Worm (Caenorhabditis elegans): Measurements from ENCODE around the gene K04C1.3.

K04C1.3 gene

DNA sequence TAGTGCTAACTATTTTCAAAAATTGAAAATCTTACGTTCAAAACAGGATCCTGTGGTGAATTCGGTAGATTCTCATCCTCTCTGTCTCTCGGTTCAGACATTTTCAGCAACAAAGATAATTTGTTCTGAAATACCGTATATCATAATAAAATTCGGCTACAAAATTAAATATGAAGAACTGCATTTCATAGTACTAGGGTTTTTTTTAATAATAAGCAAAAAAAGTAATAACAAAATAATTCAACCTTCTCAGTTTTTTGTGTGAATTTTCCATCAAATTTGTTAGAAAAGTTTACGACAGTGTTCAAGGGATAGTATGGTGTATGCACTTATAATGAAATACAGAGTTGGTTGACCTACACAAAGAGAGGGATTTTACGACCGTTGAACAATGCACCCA, 20.0 kb downstream of the K04C1.3 start, which contains the start of gene K06G5.3:
TSS of gene K06G5.3 (minus strand) at position 101 of the 400 bp plus-strand sequence.
- TF ChIP-seq nhr-11 (tag; optimal IDR thresholded peaks at IDR 0.05) (no peak), lin-15B (tag; optimal IDR thresholded peaks at IDR 0.05) (no peak), nhr-77 (tag; optimal IDR thresholded peaks at IDR 0.05) (no peak), ceh-82 (tag; optimal IDR thresholded peaks at IDR 0.05) (no peak), daf-12 (tag; optimal IDR thresholded peaks at IDR 0.05) (no peak), nhr-67 (tag; optimal IDR thresholded peaks at IDR 0.05) (no peak), nhr-43 (tag; optimal IDR thresholded peaks at IDR 0.05; ENCODE audit: poor library complexity, severe bottlenecking) (no peak), eor-1 (tag; optimal IDR thresholded peaks at IDR 0.05) (no peak), ztf-11 (tag; optimal IDR thresholded peaks at IDR 0.05) (no peak), lsy-12 (tag; optimal IDR thresholded peaks at IDR 0.05) (no peak), aly-2 (tag; optimal IDR thresholded peaks at IDR 0.05) (no peak)

DNA sequence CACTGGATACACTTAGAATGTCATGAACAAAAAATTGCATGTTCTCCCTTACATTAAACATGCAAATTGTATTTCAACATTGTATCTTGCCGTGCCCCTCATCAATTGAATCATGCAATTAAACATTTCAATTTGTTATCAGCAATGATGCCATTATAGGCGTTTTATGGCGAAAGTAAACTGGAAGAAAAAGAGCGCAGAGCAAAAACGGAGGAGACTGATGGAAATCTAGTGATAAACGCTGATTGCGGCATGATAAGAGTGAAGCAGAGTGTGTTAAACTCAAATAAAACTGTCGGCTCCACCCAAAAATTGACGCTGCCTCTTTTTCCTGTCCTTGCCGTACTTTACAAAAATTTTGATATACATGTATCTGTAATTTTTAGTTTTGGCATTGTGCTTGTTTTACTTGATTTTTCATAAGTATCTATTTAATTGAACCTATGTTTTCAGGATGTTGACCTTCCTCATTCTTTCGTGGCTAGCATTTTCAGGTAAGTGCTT, 28.6 kb downstream of the K04C1.3 start, which contains the start of gene K06G5.1:
TSS of gene K06G5.1 (plus strand) at position 454 of the 504 bp plus-strand sequence.
- TF ChIP-seq lin-15B (tag; optimal IDR thresholded peaks at IDR 0.05) (no peak), jun-1 (tag; optimal IDR thresholded peaks at IDR 0.05) (peak; percentile 72), nhr-237 (tag; optimal IDR thresholded peaks at IDR 0.05) (no peak), elt-1 (tag; optimal IDR thresholded peaks at IDR 0.05) (no peak), ceh-16 (tag; optimal IDR thresholded peaks at IDR 0.05) (no peak), ztf-4 (tag; optimal IDR thresholded peaks at IDR 0.05) (no peak), sea-2 (GFP tag; optimal IDR thresholded peaks at IDR 0.05) (no peak), nhr-23 (tag; optimal IDR thresholded peaks at IDR 0.05) (no peak), pha-4 (tag; optimal IDR thresholded peaks at IDR 0.05) (peak; percentile 64), hmg-11 (tag; optimal IDR thresholded peaks at IDR 0.05) (no peak), snpc-4 (tag; optimal IDR thresholded peaks at IDR 0.05) (no peak), R02D3.7 (tag; optimal IDR thresholded peaks at IDR 0.05) (no peak), skn-1 (tag; optimal IDR thresholded peaks at IDR 0.05) (no peak), ZK546.5 (tag; optimal IDR thresholded peaks at IDR 0.05) (no peak), ceh-28 (tag; optimal IDR thresholded peaks at IDR 0.05) (no peak), nhr-11 (tag; optimal IDR thresholded peaks at IDR 0.05) (no peak), nhr-28 (tag; optimal IDR thresholded peaks at IDR 0.05) (no peak), nhr-12 (tag; optimal IDR thresholded peaks at IDR 0.05) (no peak), ceh-9 (tag; optimal IDR thresholded peaks at IDR 0.05) (no peak), elt-2 (tag; optimal IDR thresholded peaks at IDR 0.05) (peak; percentile 99), nfya-1 (tag; optimal IDR thresholded peaks at IDR 0.05; ENCODE audit: insufficient read depth) (no peak), pqm-1 (tag; optimal IDR thresholded peaks at IDR 0.05) (peak; percentile 99)

DNA sequence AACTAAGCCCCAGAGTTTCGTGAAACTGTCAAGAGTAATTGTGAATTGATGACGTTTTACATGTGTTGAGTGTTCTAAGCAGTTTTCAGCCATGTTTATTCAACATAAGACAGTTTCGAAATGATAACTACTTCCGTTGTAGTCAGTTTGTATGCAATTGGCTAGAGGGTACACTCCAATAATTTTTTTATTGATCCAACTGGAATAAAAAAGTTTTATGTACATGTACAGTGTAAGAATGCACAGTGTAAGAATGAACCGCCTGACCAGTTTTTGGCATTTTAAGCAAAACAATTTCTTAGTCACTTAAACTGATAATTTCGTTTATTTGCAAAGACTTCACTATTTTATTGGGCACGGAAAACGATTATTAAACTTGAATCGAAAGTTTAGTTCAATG, 29.9 kb downstream of the K04C1.3 start:
- TF ChIP-seq unc-62 (GFP tag; optimal IDR thresholded peaks at IDR 0.05) (no peak), elt-2 (tag; optimal IDR thresholded peaks at IDR 0.05) (peak; percentile 47)

DNA sequence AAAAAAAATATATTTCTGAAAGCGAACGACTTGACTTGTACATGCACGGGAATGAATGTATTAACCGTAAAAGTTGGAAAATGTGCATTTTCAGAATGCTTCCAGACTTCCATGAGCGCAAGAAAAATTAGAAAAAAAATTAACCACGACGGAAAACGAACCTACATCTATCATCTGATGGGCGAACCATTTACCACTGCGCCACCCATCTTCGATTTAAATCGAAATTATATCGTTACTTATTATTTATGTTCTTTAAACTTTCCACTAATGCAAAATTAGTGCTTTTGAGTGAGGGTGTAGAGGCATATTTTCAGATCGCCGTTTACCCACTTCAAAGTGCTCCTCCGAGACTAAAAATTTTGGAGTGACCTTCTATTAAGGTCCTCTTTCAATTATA, 32.0 kb downstream of the K04C1.3 start:
- peak; percentile 18 for TF ChIP-seq elt-2 (tag; optimal IDR thresholded peaks at IDR 0.05)

DNA sequence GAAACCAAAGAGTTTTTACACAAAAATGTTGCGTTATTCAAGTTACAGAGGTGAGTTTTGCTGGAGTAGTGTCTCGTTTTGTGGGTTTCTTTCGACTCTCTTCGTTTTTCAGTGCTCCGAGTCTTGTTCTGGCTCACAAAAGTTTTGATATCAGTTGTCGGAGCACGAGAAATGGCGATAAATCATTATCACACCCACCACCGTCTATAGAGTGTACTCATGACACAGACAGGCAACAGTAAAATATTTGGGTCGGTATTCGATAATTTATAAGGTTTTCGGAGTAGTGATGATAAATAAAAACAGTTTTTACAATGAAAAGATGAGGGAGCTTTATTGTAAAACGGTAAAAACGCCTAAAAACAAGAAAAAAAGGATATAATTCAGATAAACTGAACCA, 35.3 kb downstream of the K04C1.3 start, which contains the start of gene ceh-37:
TSS of gene ceh-37 (minus strand) at position 59 of the 400 bp plus-strand sequence.
- peak; percentile 79 for TF ChIP-seq elt-2 (tag; optimal IDR thresholded peaks at IDR 0.05)
- TF ChIP-seq ceh-9 (tag; optimal IDR thresholded peaks at IDR 0.05), result no peak
- no peak for TF ChIP-seq ZK546.5 (tag; optimal IDR thresholded peaks at IDR 0.05)
- no peak for TF ChIP-seq lin-39 (tag; optimal IDR thresholded peaks at IDR 0.05)
- peak; percentile 63 for TF ChIP-seq pqm-1 (tag; optimal IDR thresholded peaks at IDR 0.05)
- no peak for TF ChIP-seq egl-5 (tag; optimal IDR thresholded peaks at IDR 0.05)
- TF ChIP-seq sea-2 (GFP tag; optimal IDR thresholded peaks at IDR 0.05), result no peak
- no peak for TF ChIP-seq elt-3 (tag; optimal IDR thresholded peaks at IDR 0.05)
- no peak for TF ChIP-seq nhr-237 (tag; optimal IDR thresholded peaks at IDR 0.05)
